Worm (Caenorhabditis elegans) whole organism, L2 larva: ENCODE measurements around the gene C49C3.20.

Source experiments
- ama-1 ChIP-seq: fragments of 150-350 bp; optimal IDR thresholded peaks from 2 replicates; lab custom pipeline; 2018; ENCODE audit warnings: inconsistent platforms
- ceh-82 ChIP-seq: fragments of 150-350 bp; optimal IDR thresholded peaks from 2 replicates; lab custom pipeline; 2014; ENCODE audit warnings: missing biosample characterization, missing genetic modification characterization
- dmd-4 ChIP-seq: sonication (generic microtip); optimal IDR thresholded peaks from 2 replicates; lab custom pipeline; 2017; ENCODE audit warnings: missing biosample characterization, missing genetic modification characterization
- fos-1 ChIP-seq: fragments of 150-350 bp; optimal IDR thresholded peaks from 2 replicates; lab custom pipeline; 2014; ENCODE audit warnings: missing biosample characterization, missing genetic modification characterization
- mbf-1 ChIP-seq: sonication (generic microtip); optimal IDR thresholded peaks from 2 replicates; lab custom pipeline; 2017; ENCODE audit warnings: missing biosample characterization, missing genetic modification characterization
- nhr-11 ChIP-seq: fragments of 150-350 bp; optimal IDR thresholded peaks from 2 replicates; lab custom pipeline; 2014; ENCODE audit warnings: missing biosample characterization, missing genetic modification characterization
- nhr-23 ChIP-seq: fragments of 150-350 bp; optimal IDR thresholded peaks from 2 replicates; lab custom pipeline; 2014; ENCODE audit warnings: missing biosample characterization, missing genetic modification reagents, missing genetic modification characterization
- nhr-25 ChIP-seq: fragments of 150-350 bp; sonication (generic microtip); optimal IDR thresholded peaks from 3 replicates; lab custom pipeline; 2014; ENCODE audit warnings: missing biosample characterization, missing genetic modification characterization
- nhr-77 ChIP-seq: fragments of 150-350 bp; optimal IDR thresholded peaks from 2 replicates; lab custom pipeline; 2014; ENCODE audit warnings: missing biosample characterization, missing genetic modification characterization
- snpc-4 ChIP-seq: fragments of 150-350 bp; optimal IDR thresholded peaks from 2 replicates; lab custom pipeline; 2014; ENCODE audit warnings: missing biosample characterization, missing genetic modification characterization
- unc-39 ChIP-seq: fragments of 150-350 bp; optimal IDR thresholded peaks from 2 replicates; lab custom pipeline; 2014; ENCODE audit warnings: missing biosample characterization, missing genetic modification characterization
- zag-1 ChIP-seq: fragments of 150-350 bp; optimal IDR thresholded peaks from 2 replicates; lab custom pipeline; 2014; ENCODE audit warnings: missing biosample characterization, missing genetic modification characterization
- ztf-1 ChIP-seq: fragments of 200-800 bp; sonication (Bioruptor generic); conservative IDR thresholded peaks from 2 replicates; pipeline ENCODE4 v1.3.6; 2022; ENCODE audit warnings: missing genetic modification characterization, missing compliant biosample characterization

DNA sequence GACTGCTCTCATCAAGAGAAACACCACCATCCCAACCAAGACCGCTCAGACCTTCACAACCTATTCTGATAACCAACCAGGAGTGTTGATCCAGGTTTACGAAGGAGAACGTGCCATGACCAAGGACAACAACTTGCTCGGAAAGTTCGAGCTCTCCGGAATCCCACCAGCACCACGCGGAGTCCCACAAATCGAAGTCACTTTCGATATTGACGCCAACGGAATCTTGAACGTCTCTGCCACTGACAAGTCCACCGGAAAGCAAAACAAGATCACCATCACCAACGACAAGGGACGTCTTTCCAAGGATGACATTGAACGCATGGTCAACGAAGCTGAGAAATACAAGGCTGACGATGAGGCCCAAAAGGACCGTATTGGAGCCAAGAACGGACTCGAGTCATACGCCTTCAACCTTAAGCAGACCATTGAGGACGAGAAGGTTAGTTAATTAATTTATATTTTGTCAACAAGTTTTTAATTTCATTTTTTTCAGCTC is 35.8 kb downstream of the C49C3.20 start:
- TF ChIP-seq nhr-23 (tag; lab: Kevin White, UChicago) (no peak), ama-1 (lab: Kevin White, UChicago) (peak; percentile 90), ceh-82 (tag; lab: Kevin White, UChicago) (no peak), dmd-4 (no peak), unc-39 (tag; lab: Kevin White, UChicago) (no peak), fos-1 (tag; lab: Kevin White, UChicago) (no peak), nhr-77 (no peak), ztf-1 (no peak), mbf-1 (tag; lab: Kevin White, UChicago) (no peak), zag-1 (tag; lab: Kevin White, UChicago) (no peak), nhr-25 (tag; lab: Kevin White, UChicago) (no peak), snpc-4 (tag; lab: Kevin White, UChicago) (no peak), nhr-11 (tag; lab: Kevin White, UChicago) (no peak)
